Worm (Caenorhabditis elegans): Measurements from ENCODE around the gene eng-1.

- TF ChIP-seq pha-4 (tag; optimal IDR thresholded peaks at IDR 0.05) = no peak
- TF ChIP-seq pat-9 (tag; optimal IDR thresholded peaks at IDR 0.05) = no peak
- no peak for TF ChIP-seq elt-4 (tag; optimal IDR thresholded peaks at IDR 0.05)
- TF ChIP-seq ceh-48 (tag; optimal IDR thresholded peaks at IDR 0.05) = no peak
- no peak for TF ChIP-seq ama-1 (optimal IDR thresholded peaks at IDR 0.05)
- no peak for TF ChIP-seq ceh-24 (tag; optimal IDR thresholded peaks at IDR 0.05)
- no peak for TF ChIP-seq hlh-13 (GFP tag; optimal IDR thresholded peaks at IDR 0.05)
- no peak for TF ChIP-seq sox-4 (tag; optimal IDR thresholded peaks at IDR 0.05)
- TF ChIP-seq nfya-1 (tag; optimal IDR thresholded peaks at IDR 0.05) = peak; percentile 7
- TF ChIP-seq dve-1 (tag; optimal IDR thresholded peaks at IDR 0.05) = no peak
- TF ChIP-seq ceh-34 (tag; optimal IDR thresholded peaks at IDR 0.05) = peak; percentile 37
Observed at ce11 chrIII:5871760-5872159, 3.5 kb upstream of the eng-1 start, which contains the start of the genes F01F1.11 and F01F1.3.

Data from whole organism, late embryonic.